Worm (Caenorhabditis elegans) whole organism, L3 larva: ENCODE results near the gene ccar-1.

Experiments used
- R02D3.7 ChIP-seq: fragments of 150-350 bp; optimal IDR thresholded peaks from 2 replicates; lab custom pipeline; 2014; ENCODE audit warnings: missing biosample characterization, missing genetic modification characterization
- ZK546.5 ChIP-seq: sonication (generic microtip); optimal IDR thresholded peaks from 2 replicates; lab custom pipeline; 2017; ENCODE audit warnings: missing biosample characterization, missing genetic modification characterization
- aly-2 ChIP-seq: fragments of 150-350 bp; optimal IDR thresholded peaks from 2 replicates; lab custom pipeline; 2014; ENCODE audit warnings: missing biosample characterization, missing genetic modification characterization
- ama-1 ChIP-seq: fragments of 150-350 bp; optimal IDR thresholded peaks from 2 replicates; lab custom pipeline; 2018
- ceh-16 ChIP-seq: sonication (generic microtip); optimal IDR thresholded peaks from 2 replicates; lab custom pipeline; 2017; ENCODE audit warnings: missing biosample characterization, missing genetic modification characterization
- ceh-28 ChIP-seq: fragments of 150-350 bp; optimal IDR thresholded peaks from 2 replicates; lab custom pipeline; 2014; ENCODE audit warnings: missing biosample characterization, missing genetic modification reagents, missing genetic modification characterization
- ceh-82 ChIP-seq: fragments of 150-350 bp; optimal IDR thresholded peaks from 2 replicates; lab custom pipeline; 2014; ENCODE audit warnings: missing biosample characterization, missing genetic modification characterization
- ceh-9 ChIP-seq: sonication (generic microtip); optimal IDR thresholded peaks from 2 replicates; lab custom pipeline; 2018; ENCODE audit warnings: missing biosample characterization, missing genetic modification characterization
- daf-12 ChIP-seq: fragments of 150-350 bp; optimal IDR thresholded peaks from 2 replicates; lab custom pipeline; 2014; ENCODE audit warnings: missing biosample characterization, missing genetic modification reagents, missing genetic modification characterization
- egl-27 ChIP-seq: sonication (generic microtip); optimal IDR thresholded peaks from 4 replicates; lab custom pipeline; 2017; ENCODE audit warnings: missing biosample characterization, missing genetic modification reagents, missing genetic modification characterization
- egl-5 ChIP-seq: fragments of 150-350 bp; optimal IDR thresholded peaks from 2 replicates; lab custom pipeline; 2017; ENCODE audit warnings: missing biosample characterization, missing genetic modification reagents, missing genetic modification characterization, inconsistent platforms
- elt-1 ChIP-seq: fragments of 150-350 bp; optimal IDR thresholded peaks from 2 replicates; lab custom pipeline; 2014; ENCODE audit warnings: missing biosample characterization, missing genetic modification characterization
- elt-2 ChIP-seq: sonication (generic microtip); optimal IDR thresholded peaks from 2 replicates; lab custom pipeline; 2016; ENCODE audit warnings: missing genetic modification reagents, mild to moderate bottlenecking, missing genetic modification characterization, missing compliant biosample characterization
- elt-3 ChIP-seq, 3 experiments: fragments of 150-350 bp in 1 of 3; sonication (generic microtip) in 2 of 3; optimal IDR thresholded peaks; 2 replicates in 2 of 3; 4 replicates in 1 of 3; lab custom pipeline; 2014 to 2017; ENCODE audit warnings: missing biosample characterization in 3 of 3, missing genetic modification characterization in 3 of 3
- eor-1 ChIP-seq, 2 experiments: fragments of 150-350 bp; optimal IDR thresholded peaks; 2 replicates each; lab custom pipeline; 2014 to 2018; ENCODE audit warnings: missing biosample characterization in 2 of 2, missing genetic modification characterization in 2 of 2
- fkh-10 ChIP-seq: sonication (generic microtip); optimal IDR thresholded peaks from 2 replicates; lab custom pipeline; 2017; ENCODE audit warnings: missing biosample characterization, missing genetic modification reagents, missing genetic modification characterization
- fkh-2 ChIP-seq: fragments of 150-350 bp; optimal IDR thresholded peaks from 2 replicates; lab custom pipeline; 2014; ENCODE audit warnings: missing biosample characterization, missing genetic modification reagents, missing genetic modification characterization
- fos-1 ChIP-seq: fragments of 150-350 bp; optimal IDR thresholded peaks from 2 replicates; lab custom pipeline; 2014; ENCODE audit warnings: missing biosample characterization, missing genetic modification characterization
- hmg-11 ChIP-seq: sonication (generic microtip); optimal IDR thresholded peaks from 2 replicates; lab custom pipeline; 2016; ENCODE audit warnings: missing genetic modification characterization, missing compliant biosample characterization
- jun-1 ChIP-seq: fragments of 150-350 bp; optimal IDR thresholded peaks from 2 replicates; lab custom pipeline; 2014; ENCODE audit warnings: missing biosample characterization, missing genetic modification reagents, missing genetic modification characterization
- lin-15B ChIP-seq: fragments of 150-350 bp; optimal IDR thresholded peaks from 2 replicates; lab custom pipeline; 2014; ENCODE audit warnings: missing biosample characterization, missing genetic modification characterization
- lin-39 ChIP-seq: fragments of 150-350 bp; optimal IDR thresholded peaks from 2 replicates; lab custom pipeline; 2018; ENCODE audit warnings: missing biosample characterization, missing genetic modification reagents, missing genetic modification characterization
- lsy-12 ChIP-seq: sonication (generic microtip); optimal IDR thresholded peaks from 2 replicates; lab custom pipeline; 2016; ENCODE audit warnings: mild to moderate bottlenecking, missing genetic modification characterization, missing compliant biosample characterization
- mdl-1 ChIP-seq: fragments of 150-350 bp; optimal IDR thresholded peaks from 2 replicates; lab custom pipeline; 2014; ENCODE audit warnings: missing biosample characterization, missing genetic modification characterization
- mml-1 ChIP-seq: fragments of 150-350 bp; sonication (generic microtip); optimal IDR thresholded peaks from 3 replicates; lab custom pipeline; 2014; ENCODE audit warnings: missing biosample characterization, missing genetic modification characterization
- nfya-1 ChIP-seq: sonication (generic microtip); optimal IDR thresholded peaks from 2 replicates; lab custom pipeline; 2017; ENCODE audit warnings: missing genetic modification characterization, mild to moderate bottlenecking, missing compliant biosample characterization, antibody characterized with exemption, moderate library complexity; ENCODE audit not compliant: insufficient read depth
- nhr-11 ChIP-seq: fragments of 150-350 bp; optimal IDR thresholded peaks from 2 replicates; lab custom pipeline; 2014; ENCODE audit warnings: missing biosample characterization, missing genetic modification characterization
- nhr-23 ChIP-seq: fragments of 150-350 bp; optimal IDR thresholded peaks from 2 replicates; lab custom pipeline; 2014; ENCODE audit warnings: missing biosample characterization, missing genetic modification reagents, missing genetic modification characterization
- nhr-237 ChIP-seq: fragments of 150-350 bp; optimal IDR thresholded peaks from 2 replicates; lab custom pipeline; 2014; ENCODE audit warnings: missing biosample characterization, missing genetic modification characterization
- nhr-25 ChIP-seq: sonication (generic microtip); optimal IDR thresholded peaks from 2 replicates; lab custom pipeline; 2017; ENCODE audit warnings: missing biosample characterization, missing genetic modification characterization
- nhr-28 ChIP-seq: fragments of 150-350 bp; optimal IDR thresholded peaks from 2 replicates; lab custom pipeline; 2014; ENCODE audit warnings: missing biosample characterization, missing genetic modification characterization
- nhr-43 ChIP-seq: sonication (generic microtip); optimal IDR thresholded peaks from 2 replicates; lab custom pipeline; 2016; ENCODE audit warnings: mild to moderate bottlenecking, missing genetic modification characterization, missing compliant biosample characterization; ENCODE audit not compliant: poor library complexity, severe bottlenecking
- nhr-67 ChIP-seq: fragments of 150-350 bp; optimal IDR thresholded peaks from 2 replicates; lab custom pipeline; 2014; ENCODE audit warnings: missing biosample characterization, missing genetic modification characterization
- nhr-76 ChIP-seq: fragments of 150-350 bp; sonication (generic microtip); optimal IDR thresholded peaks from 5 replicates; lab custom pipeline; 2014; ENCODE audit warnings: missing biosample characterization, missing genetic modification characterization
- nhr-77 ChIP-seq: fragments of 150-350 bp; optimal IDR thresholded peaks from 2 replicates; lab custom pipeline; 2014; ENCODE audit warnings: missing biosample characterization, missing genetic modification characterization
- pha-4 ChIP-seq: fragments of 150-350 bp; optimal IDR thresholded peaks from 2 replicates; lab custom pipeline; 2014; ENCODE audit warnings: missing biosample characterization, missing genetic modification reagents, missing genetic modification characterization
- pqm-1 ChIP-seq: fragments of 150-350 bp; optimal IDR thresholded peaks from 2 replicates; lab custom pipeline; 2017; ENCODE audit warnings: missing biosample characterization, missing genetic modification characterization, inconsistent platforms
- sea-2 ChIP-seq: fragments of 150-350 bp; sonication (generic microtip); optimal IDR thresholded peaks from 4 replicates; lab custom pipeline; 2014; ENCODE audit warnings: missing biosample characterization, missing genetic modification reagents, missing genetic modification characterization
- skn-1 ChIP-seq: fragments of 150-350 bp; optimal IDR thresholded peaks from 2 replicates; lab custom pipeline; 2014; ENCODE audit warnings: missing biosample characterization, missing genetic modification characterization
- snpc-4 ChIP-seq: fragments of 150-350 bp; optimal IDR thresholded peaks from 2 replicates; lab custom pipeline; 2014; ENCODE audit warnings: missing biosample characterization, missing genetic modification characterization
- tbx-2 ChIP-seq: sonication (generic microtip); optimal IDR thresholded peaks from 2 replicates; lab custom pipeline; 2016; ENCODE audit warnings: mild to moderate bottlenecking, missing genetic modification characterization, missing compliant biosample characterization
- unc-39 ChIP-seq: sonication (generic microtip); optimal IDR thresholded peaks from 4 replicates; lab custom pipeline; 2017; ENCODE audit warnings: missing biosample characterization, missing genetic modification characterization
- unc-62 ChIP-seq: fragments of 150-350 bp; sonication (generic microtip); optimal IDR thresholded peaks from 4 replicates; lab custom pipeline; 2014; ENCODE audit warnings: missing biosample characterization, missing genetic modification reagents, missing genetic modification characterization
- zag-1 ChIP-seq: fragments of 150-350 bp; optimal IDR thresholded peaks from 2 replicates; lab custom pipeline; 2014; ENCODE audit warnings: missing biosample characterization, missing genetic modification characterization
- ztf-11 ChIP-seq: fragments of 150-350 bp; optimal IDR thresholded peaks from 2 replicates; lab custom pipeline; 2014; ENCODE audit warnings: missing biosample characterization, missing genetic modification characterization
- ztf-4 ChIP-seq: fragments of 150-350 bp; optimal IDR thresholded peaks from 2 replicates; lab custom pipeline; 2014; ENCODE audit warnings: missing biosample characterization, missing genetic modification characterization

ccar-1 gene

DNA sequence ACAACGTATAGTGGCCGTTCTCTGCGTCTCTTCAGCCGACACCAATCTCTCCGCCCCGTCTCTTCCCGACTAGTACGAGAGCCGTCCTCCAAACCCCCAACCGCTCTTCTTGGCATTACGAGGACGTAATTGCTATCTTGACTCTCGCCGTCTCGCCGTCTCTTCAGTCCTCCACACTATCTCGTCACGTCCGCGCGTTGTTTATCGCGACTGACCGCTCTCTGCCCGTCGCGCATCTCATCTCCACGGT, 37.9 kb upstream of the ccar-1 start:
- TF ChIP-seq ceh-16 (tag; lab: Kevin White, UChicago): no peak
- TF ChIP-seq lin-15B (tag; lab: Kevin White, UChicago): no peak
- peak; percentile 38 for TF ChIP-seq nhr-25 (tag; lab: Kevin White, UChicago)
- TF ChIP-seq aly-2 (tag; lab: Kevin White, UChicago): no peak
- no peak for TF ChIP-seq nhr-237 (tag; lab: Kevin White, UChicago)
- no peak for TF ChIP-seq pqm-1 (tag; lab: Kevin White, UChicago)
- TF ChIP-seq unc-62 (GFP tag; lab: Kevin White, UChicago): no peak
- no peak for TF ChIP-seq mml-1 (tag; lab: Kevin White, UChicago)
- no peak for TF ChIP-seq elt-1 (tag; lab: Kevin White, UChicago)
- no peak for TF ChIP-seq fkh-10 (GFP tag; lab: Kevin White, UChicago)
- no peak for TF ChIP-seq lin-39 (tag; lab: Kevin White, UChicago)
- TF ChIP-seq nhr-76 (tag; lab: Kevin White, UChicago): no peak
- no peak for TF ChIP-seq tbx-2 (tag; lab: Kevin White, UChicago)
- no peak for TF ChIP-seq ceh-28 (tag; lab: Kevin White, UChicago)
- TF ChIP-seq fkh-2 (tag; lab: Kevin White, UChicago): peak; percentile 83
- peak; percentile 13 for TF ChIP-seq sea-2 (GFP tag; lab: Kevin White, UChicago)
- no peak for TF ChIP-seq ceh-82
- no peak for TF ChIP-seq nhr-11 (tag; lab: Kevin White, UChicago)
- no peak for TF ChIP-seq nhr-77
- peak; percentile 78 for TF ChIP-seq hmg-11 (tag; lab: Kevin White, UChicago)
- TF ChIP-seq nhr-43 (tag; lab: Kevin White, UChicago): no peak
- TF ChIP-seq ztf-4: no peak
- TF ChIP-seq eor-1 (tag; optimal IDR thresholded peaks at IDR 0.05; lab: Kevin White, UChicago): no peak
- no peak for TF ChIP-seq mdl-1 (tag; lab: Kevin White, UChicago)
- no peak for TF ChIP-seq skn-1
- TF ChIP-seq nhr-23 (tag; lab: Kevin White, UChicago): no peak
- no peak for TF ChIP-seq R02D3.7 (tag; lab: Kevin White, UChicago)
- no peak for TF ChIP-seq ZK546.5
- TF ChIP-seq elt-2 (tag; lab: Kevin White, UChicago): peak; percentile 71
- no peak for TF ChIP-seq fos-1 (tag; lab: Kevin White, UChicago)
- peak; percentile 61 for TF ChIP-seq snpc-4
- TF ChIP-seq nhr-67 (tag; lab: Kevin White, UChicago): no peak
- TF ChIP-seq unc-39 (tag; lab: Kevin White, UChicago): no peak
- no peak for TF ChIP-seq nfya-1
- no peak for TF ChIP-seq elt-3 (tag; optimal IDR thresholded peaks at IDR 0.05; lab: Kevin White, UChicago)
- TF ChIP-seq ztf-11 (tag; lab: Kevin White, UChicago): no peak

DNA sequence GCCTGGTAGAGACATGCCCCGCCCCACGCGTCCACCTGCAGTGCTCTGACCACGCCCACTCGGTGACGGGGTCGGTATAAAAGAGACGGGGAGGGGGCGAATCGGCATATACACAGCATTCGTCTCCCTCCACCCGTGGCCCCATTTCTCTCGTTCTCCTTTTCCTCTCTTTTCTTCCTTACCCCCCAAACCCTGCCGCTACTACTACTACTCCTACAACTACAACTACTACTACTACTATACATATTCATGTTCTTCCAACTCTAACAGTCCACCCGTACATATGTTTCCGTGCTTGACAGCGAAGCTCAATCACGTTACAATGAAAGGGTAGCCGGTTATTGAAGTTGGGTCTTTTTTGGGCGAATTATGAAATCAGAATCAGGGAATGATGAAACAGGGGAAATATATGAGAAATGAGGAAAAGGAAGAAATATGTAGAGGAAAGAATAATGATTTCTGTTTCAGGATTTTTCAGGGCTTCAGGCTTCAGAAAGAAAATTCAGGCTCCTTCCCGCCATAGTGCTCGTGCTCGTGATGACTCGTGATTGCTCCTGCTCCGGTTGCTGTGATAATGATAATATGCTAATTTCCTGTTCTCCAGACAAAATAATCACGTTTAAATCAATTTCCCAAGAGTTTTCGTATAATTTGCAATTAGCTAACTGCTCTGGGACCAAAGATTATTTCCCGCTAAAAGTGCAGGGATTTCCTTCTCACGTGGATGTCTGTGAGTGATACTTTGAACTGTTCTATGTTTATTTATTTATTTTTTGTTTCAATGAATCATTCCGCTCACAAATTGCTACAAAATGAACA, 37.4 kb upstream of the ccar-1 start:
- TF ChIP-seq hmg-11 (tag; lab: Kevin White, UChicago) (peak; percentile 4), nhr-11 (tag; lab: Kevin White, UChicago) (no peak), elt-2 (tag; lab: Kevin White, UChicago) (no peak), fkh-10 (GFP tag; lab: Kevin White, UChicago) (peak; percentile 57), mdl-1 (tag; lab: Kevin White, UChicago) (peak; percentile 77), nhr-43 (tag; lab: Kevin White, UChicago) (peak; percentile 85), egl-5 (tag; lab: Kevin White, UChicago) (peak; percentile 51), nhr-28 (tag; lab: Kevin White, UChicago) (no peak), unc-39 (tag; lab: Kevin White, UChicago) (no peak), ceh-16 (tag; lab: Kevin White, UChicago) (no peak), zag-1 (no peak), nhr-23 (tag; lab: Kevin White, UChicago) (peak; percentile 74), elt-1 (tag; lab: Kevin White, UChicago) (no peak), egl-27 (no peak), pha-4 (peak; percentile 83), nhr-237 (tag; lab: Kevin White, UChicago) (no peak), lin-39 (tag; lab: Kevin White, UChicago) (peak; percentile 94), nhr-76 (tag; lab: Kevin White, UChicago) (peak; percentile 15), mml-1 (tag; lab: Kevin White, UChicago) (no peak), eor-1 (tag; optimal IDR thresholded peaks at IDR 0.05; lab: Kevin White, UChicago) (no peak), snpc-4 (no peak), ztf-4 (peak; percentile 31), skn-1 (peak; percentile 81), ZK546.5 (no peak), tbx-2 (tag; lab: Kevin White, UChicago) (peak; percentile 79), jun-1 (tag; lab: Kevin White, UChicago) (no peak), aly-2 (tag; lab: Kevin White, UChicago) (peak; percentile 87), R02D3.7 (tag; lab: Kevin White, UChicago) (peak; percentile 42), ztf-11 (tag; lab: Kevin White, UChicago) (no peak), ceh-9 (tag; lab: Kevin White, UChicago) (no peak), daf-12 (tag; lab: Kevin White, UChicago) (no peak), ama-1 (peak; percentile 100), nfya-1 (peak; percentile 95), lsy-12 (tag; lab: Kevin White, UChicago) (peak; percentile 80), pqm-1 (tag; lab: Kevin White, UChicago) (peak; percentile 49), unc-62 (GFP tag; lab: Kevin White, UChicago) (peak; percentile 5), ceh-82 (peak; percentile 79), fos-1 (tag; lab: Kevin White, UChicago) (peak; percentile 44), ceh-28 (tag; lab: Kevin White, UChicago) (peak; percentile 79), lin-15B (tag; lab: Kevin White, UChicago) (peak; percentile 71), nhr-77 (no peak)
